Worm (Caenorhabditis elegans) whole organism, L4 larva: ENCODE measurements around the gene ldp-1.

ENCODE experiments used
- F37D6.2 ChIP-seq: sonication (generic microtip); optimal IDR thresholded peaks from 2 replicates; lab custom pipeline; 2016; ENCODE audit warnings: mild to moderate bottlenecking, missing genetic modification characterization, missing compliant biosample characterization
- attf-4 ChIP-seq: sonication (generic microtip); optimal IDR thresholded peaks from 3 replicates; lab custom pipeline; 2017; ENCODE audit warnings: missing biosample characterization, missing genetic modification characterization
- ctbp-1 ChIP-seq: fragments of 200-800 bp; sonication (Bioruptor generic); IDR thresholded peaks from 2 replicates; pipeline ENCODE4 v1.3.6; 2022; ENCODE audit warnings: missing genetic modification reagents, missing genetic modification characterization, missing compliant biosample characterization
- jun-1 ChIP-seq: fragments of 150-350 bp; optimal IDR thresholded peaks from 2 replicates; lab custom pipeline; 2014; ENCODE audit warnings: missing biosample characterization, missing genetic modification reagents, missing genetic modification characterization
- lim-7 ChIP-seq: fragments of 200-800 bp; sonication (Bioruptor generic); IDR thresholded peaks from 2 replicates; pipeline ENCODE4 v1.3.6; 2022; ENCODE audit warnings: missing genetic modification characterization, missing compliant biosample characterization
- lin-13 ChIP-seq: fragments of 150-350 bp; optimal IDR thresholded peaks from 2 replicates; lab custom pipeline; 2014; ENCODE audit warnings: missing biosample characterization, missing genetic modification reagents, missing genetic modification characterization
- mep-1 ChIP-seq: fragments of 150-350 bp; sonication (generic microtip); optimal IDR thresholded peaks from 3 replicates; lab custom pipeline; 2014; ENCODE audit warnings: missing biosample characterization, missing genetic modification characterization
- nhr-11 ChIP-seq: fragments of 150-350 bp; optimal IDR thresholded peaks from 2 replicates; lab custom pipeline; 2014; ENCODE audit warnings: missing biosample characterization, missing genetic modification characterization
- nhr-111 ChIP-seq: fragments of 200-800 bp; sonication (Bioruptor generic); optimal IDR thresholded peaks from 2 replicates; lab custom pipeline; 2018; ENCODE audit warnings: mild to moderate bottlenecking, missing genetic modification characterization, missing compliant biosample characterization
- nhr-237 ChIP-seq: sonication (generic microtip); optimal IDR thresholded peaks from 2 replicates; lab custom pipeline; 2017; ENCODE audit warnings: missing biosample characterization, missing genetic modification characterization
- rbr-2 ChIP-seq: sonication (generic microtip); optimal IDR thresholded peaks from 2 replicates; lab custom pipeline; 2016; ENCODE audit warnings: missing genotype, missing genetic modification characterization, missing compliant biosample characterization
- skn-1 ChIP-seq: fragments of 150-350 bp; optimal IDR thresholded peaks from 2 replicates; lab custom pipeline; 2014; ENCODE audit warnings: missing biosample characterization, missing genetic modification characterization
- unc-39 ChIP-seq: sonication (generic microtip); optimal IDR thresholded peaks from 2 replicates; lab custom pipeline; 2017; ENCODE audit warnings: missing biosample characterization, missing genetic modification characterization

- TF ChIP-seq F37D6.2 (tag; lab: Kevin White, UChicago), result no peak
- TF ChIP-seq unc-39 (tag; lab: Kevin White, UChicago), result no peak
- TF ChIP-seq ctbp-1 (GFP tag; lab: Robert Waterston, UW), result no peak
- TF ChIP-seq rbr-2 (tag; lab: Kevin White, UChicago), result no peak
- no peak for TF ChIP-seq jun-1 (tag; lab: Kevin White, UChicago)
- TF ChIP-seq lin-13 (GFP tag; lab: Kevin White, UChicago), result no peak
- no peak for TF ChIP-seq nhr-237 (tag; lab: Kevin White, UChicago)
- TF ChIP-seq attf-4, result no peak
- no peak for TF ChIP-seq skn-1 (tag; lab: Kevin White, UChicago)
- no peak for TF ChIP-seq lim-7 (GFP tag; lab: Robert Waterston, UW)
- TF ChIP-seq mep-1, result no peak
- TF ChIP-seq nhr-11 (tag; lab: Kevin White, UChicago), result no peak
- TF ChIP-seq nhr-111 (GFP tag; lab: Kevin White, UChicago), result no peak
Measured at ce11 chrV:2081269-2081668, 46.1 kb upstream of the ldp-1 start.
